Worm (Caenorhabditis elegans) whole organism, young adult: Measurements from ENCODE around the gene clec-24.

Source experiments
- B0019.2 ChIP-seq: fragments of 200-800 bp; sonication (Bioruptor generic); conservative IDR thresholded peaks from 2 replicates; pipeline ENCODE4 v1.3.6; 2022; ENCODE audit warnings: missing genetic modification reagents, missing genetic modification characterization, missing compliant biosample characterization
- B0035.1 ChIP-seq: sonication (generic microtip); optimal IDR thresholded peaks from 2 replicates; lab custom pipeline; 2016; ENCODE audit warnings: missing genetic modification characterization, mild to moderate bottlenecking, missing compliant biosample characterization, missing genotype, missing genetic modification reagents
- B0336.3 ChIP-seq: fragments of 200-800 bp; sonication (Bioruptor generic); IDR thresholded peaks from 2 replicates; pipeline ENCODE4 v1.3.6; 2022; ENCODE audit warnings: missing genetic modification characterization, missing compliant biosample characterization
- C17E4.6 ChIP-seq: fragments of 200-800 bp; sonication (Bioruptor generic); IDR thresholded peaks from 2 replicates; pipeline ENCODE4 v1.3.6; 2022; ENCODE audit warnings: missing genetic modification reagents, missing genetic modification characterization, missing compliant biosample characterization
- F22D6.2 ChIP-seq: sonication (generic microtip); optimal IDR thresholded peaks from 2 replicates; lab custom pipeline; 2016; ENCODE audit warnings: mild to moderate bottlenecking, missing genetic modification characterization, missing compliant biosample characterization
- F52B5.7 ChIP-seq: sonication (generic microtip); optimal IDR thresholded peaks from 2 replicates; lab custom pipeline; 2016; ENCODE audit warnings: mild to moderate bottlenecking, missing genetic modification characterization, missing compliant biosample characterization
- F55B11.4 ChIP-seq: sonication (generic microtip); optimal IDR thresholded peaks from 2 replicates; lab custom pipeline; 2016; ENCODE audit warnings: missing compliant biosample characterization, missing genetic modification characterization, borderline replicate concordance; ENCODE audit not compliant: insufficient read depth
- F57A8.1 ChIP-seq: fragments of 200-800 bp; sonication (Bioruptor generic); optimal IDR thresholded peaks from 2 replicates; lab custom pipeline; 2018; ENCODE audit warnings: mild to moderate bottlenecking, missing genetic modification characterization, moderate library complexity, missing compliant biosample characterization
- F57C9.4 ChIP-seq: sonication (generic microtip); optimal IDR thresholded peaks from 2 replicates; lab custom pipeline; 2017; ENCODE audit warnings: mild to moderate bottlenecking, missing genetic modification characterization, missing compliant biosample characterization
- T07F8.4 ChIP-seq: sonication (generic microtip); optimal IDR thresholded peaks from 2 replicates; lab custom pipeline; 2016; ENCODE audit warnings: mild to moderate bottlenecking, missing genetic modification characterization, moderate library complexity, missing compliant biosample characterization
- Y67H2A.10 ChIP-seq: fragments of 200-800 bp; sonication (Bioruptor generic); conservative IDR thresholded peaks from 2 replicates; pipeline ENCODE4 v1.3.6; 2022; ENCODE audit warnings: missing genetic modification reagents, missing genetic modification characterization, missing compliant biosample characterization
- ZK185.1 ChIP-seq: sonication (generic microtip); optimal IDR thresholded peaks from 2 replicates; lab custom pipeline; 2016; ENCODE audit warnings: mild to moderate bottlenecking, missing genetic modification characterization, missing compliant biosample characterization; ENCODE audit not compliant: poor library complexity, severe bottlenecking
- ama-1 ChIP-seq, 3 experiments: fragments of 150-350 bp in 1 of 3; sonication (generic microtip) in 2 of 3; optimal IDR thresholded peaks; 2 replicates each; lab custom pipeline; 2014 to 2018; ENCODE audit warnings: missing biosample characterization in 2 of 3, missing genetic modification characterization in 2 of 3, missing genetic modification reagents in 2 of 3
- aptf-2 ChIP-seq: fragments of 200-800 bp; sonication (Bioruptor generic); conservative IDR thresholded peaks from 2 replicates; pipeline ENCODE4 v1.3.6; 2022; ENCODE audit warnings: missing genetic modification reagents, missing genetic modification characterization, missing compliant biosample characterization
- attf-6 ChIP-seq: fragments of 200-800 bp; sonication (Bioruptor generic); IDR thresholded peaks from 2 replicates; pipeline ENCODE4 v1.3.6; 2022; ENCODE audit warnings: missing genetic modification reagents, missing genetic modification characterization, missing compliant biosample characterization
- cebp-2 ChIP-seq: fragments of 200-800 bp; sonication (Bioruptor generic); IDR thresholded peaks from 2 replicates; pipeline ENCODE4 v1.3.6; 2022; ENCODE audit warnings: missing genetic modification characterization, missing compliant biosample characterization
- ceh-91 ChIP-seq: fragments of 200-800 bp; sonication (Bioruptor generic); IDR thresholded peaks from 2 replicates; pipeline ENCODE4 v1.3.6; 2022; ENCODE audit warnings: missing genetic modification reagents, missing genetic modification characterization, missing compliant biosample characterization
- chd-7 ChIP-seq: sonication (generic microtip); optimal IDR thresholded peaks from 2 replicates; lab custom pipeline; 2016; ENCODE audit warnings: mild to moderate bottlenecking, missing genetic modification characterization, moderate library complexity, missing compliant biosample characterization
- die-1 ChIP-seq: sonication (generic microtip); optimal IDR thresholded peaks from 2 replicates; lab custom pipeline; 2016; ENCODE audit warnings: missing genotype, mild to moderate bottlenecking, missing genetic modification characterization, missing compliant biosample characterization
- egl-18 ChIP-seq: fragments of 200-800 bp; sonication (Bioruptor generic); IDR thresholded peaks from 2 replicates; pipeline ENCODE4 v1.3.6; 2022; ENCODE audit warnings: missing genetic modification reagents, missing genetic modification characterization, missing compliant biosample characterization
- ets-4 ChIP-seq: fragments of 200-800 bp; sonication (Bioruptor generic); optimal IDR thresholded peaks from 2 replicates; lab custom pipeline; 2018; ENCODE audit warnings: mild to moderate bottlenecking, missing genetic modification characterization, missing compliant biosample characterization
- gei-17 ChIP-seq: fragments of 200-800 bp; sonication (Bioruptor generic); optimal IDR thresholded peaks from 2 replicates; lab custom pipeline; 2018; ENCODE audit warnings: mild to moderate bottlenecking, missing genetic modification characterization, missing compliant biosample characterization
- lag-1 ChIP-seq: fragments of 200-800 bp; sonication (Bioruptor generic); IDR thresholded peaks from 2 replicates; pipeline ENCODE4 v1.3.6; 2022; ENCODE audit warnings: missing genetic modification reagents, missing genetic modification characterization, missing compliant biosample characterization
- lin-40 ChIP-seq: sonication (generic microtip); optimal IDR thresholded peaks from 2 replicates; lab custom pipeline; 2016; ENCODE audit warnings: missing genetic modification characterization, mild to moderate bottlenecking, missing compliant biosample characterization, missing genotype, missing genetic modification reagents
- lsy-27 ChIP-seq: sonication (generic microtip); optimal IDR thresholded peaks from 2 replicates; lab custom pipeline; 2017; ENCODE audit warnings: missing genetic modification characterization, mild to moderate bottlenecking, missing compliant biosample characterization, antibody characterized with exemption, missing genotype, borderline replicate concordance; ENCODE audit not compliant: insufficient read depth
- madf-10 ChIP-seq: sonication (generic microtip); optimal IDR thresholded peaks from 2 replicates; lab custom pipeline; 2016; ENCODE audit warnings: mild to moderate bottlenecking, missing genetic modification characterization, missing compliant biosample characterization
- madf-6 ChIP-seq: fragments of 200-800 bp; sonication (Bioruptor generic); IDR thresholded peaks from 2 replicates; pipeline ENCODE4 v1.3.6; 2022; ENCODE audit warnings: missing genetic modification reagents, missing genetic modification characterization, missing compliant biosample characterization
- madf-8 ChIP-seq: fragments of 200-800 bp; sonication (Bioruptor generic); conservative IDR thresholded peaks from 2 replicates; pipeline ENCODE4 v1.3.6; 2022; ENCODE audit warnings: missing genetic modification reagents, missing genetic modification characterization, missing compliant biosample characterization
- mel-28 ChIP-seq: sonication (generic microtip); optimal IDR thresholded peaks from 2 replicates; lab custom pipeline; 2016; ENCODE audit warnings: borderline replicate concordance, mild to moderate bottlenecking, missing genetic modification characterization, missing compliant biosample characterization
- nhr-179 ChIP-seq: sonication (generic microtip); optimal IDR thresholded peaks from 2 replicates; lab custom pipeline; 2016; ENCODE audit warnings: mild to moderate bottlenecking, missing genetic modification characterization, missing compliant biosample characterization
- nhr-27 ChIP-seq: fragments of 200-800 bp; sonication (Bioruptor generic); optimal IDR thresholded peaks from 2 replicates; lab custom pipeline; 2018; ENCODE audit warnings: mild to moderate bottlenecking, missing genetic modification characterization, moderate library complexity, missing compliant biosample characterization
- rcor-1 ChIP-seq: fragments of 200-800 bp; sonication (Bioruptor generic); IDR thresholded peaks from 2 replicates; pipeline ENCODE4 v1.3.6; 2022; ENCODE audit warnings: missing genetic modification reagents, missing genetic modification characterization, missing compliant biosample characterization
- repo-1 ChIP-seq: sonication (generic microtip); optimal IDR thresholded peaks from 2 replicates; lab custom pipeline; 2017; ENCODE audit warnings: mild to moderate bottlenecking, missing genetic modification characterization, missing compliant biosample characterization
- snpc-3.4 ChIP-seq: sonication (generic microtip); optimal IDR thresholded peaks from 2 replicates; lab custom pipeline; 2017; ENCODE audit warnings: missing genetic modification characterization, mild to moderate bottlenecking, missing compliant biosample characterization, antibody characterized with exemption, moderate library complexity, missing genotype, missing genetic modification reagents
- snpc-4 ChIP-seq, 5 experiments: fragments of 150-350 bp in 1 of 5; sonication (generic microtip) in 4 of 5; optimal IDR thresholded peaks; 2 replicates each; lab custom pipeline; 2014 to 2018; ENCODE audit warnings: missing genetic modification characterization in 5 of 5, missing biosample characterization in 3 of 5, antibody characterized with exemption in 2 of 5, mild to moderate bottlenecking in 2 of 5, missing compliant biosample characterization in 2 of 5, missing genotype in 2 of 5, moderate library complexity in 2 of 5, missing genetic modification reagents in 1 of 5
- unc-130 ChIP-seq: sonication (generic microtip); optimal IDR thresholded peaks from 2 replicates; lab custom pipeline; 2016; ENCODE audit warnings: missing genetic modification reagents, missing genetic modification characterization, missing compliant biosample characterization
- xnd-1 ChIP-seq: sonication (generic microtip); optimal IDR thresholded peaks from 2 replicates; lab custom pipeline; 2016; ENCODE audit warnings: missing genotype, missing genetic modification reagents, missing genetic modification characterization, missing compliant biosample characterization
- ztf-25 ChIP-seq: fragments of 200-800 bp; sonication (Bioruptor generic); IDR thresholded peaks from 2 replicates; pipeline ENCODE4 v1.3.6; 2022; ENCODE audit warnings: missing genetic modification reagents, missing genetic modification characterization, missing compliant biosample characterization
- ztf-26 ChIP-seq: sonication (generic microtip); optimal IDR thresholded peaks from 2 replicates; lab custom pipeline; 2017; ENCODE audit warnings: missing genetic modification characterization, missing compliant biosample characterization
- ztf-28 ChIP-seq: fragments of 200-800 bp; sonication (Bioruptor generic); IDR thresholded peaks from 2 replicates; pipeline ENCODE4 v1.3.6; 2022; ENCODE audit warnings: missing genetic modification reagents, missing genetic modification characterization, missing compliant biosample characterization

Gene clec-24

DNA sequence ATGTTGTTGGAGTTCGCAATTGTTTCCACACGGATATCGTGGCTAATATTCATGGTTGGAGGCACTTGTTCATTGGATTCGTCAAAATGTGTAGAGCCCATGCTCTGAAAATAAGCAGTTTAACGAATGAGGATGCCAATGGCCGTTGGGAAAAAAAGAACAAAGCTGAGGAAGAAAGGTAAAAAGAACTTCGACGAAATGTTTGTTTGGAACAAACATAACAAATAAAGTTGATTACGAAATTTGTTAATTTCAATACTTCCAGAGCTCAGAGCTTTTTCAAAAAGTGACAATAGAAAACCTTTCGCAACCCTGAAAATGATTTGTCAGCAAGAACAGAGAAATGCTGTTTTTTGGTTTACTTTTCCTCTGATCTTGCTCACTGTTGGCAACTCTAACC, 18.2 kb downstream of the clec-24 start, which contains the start of gene F09C6.3:
Gene F09C6.3, minus strand, starts transcription at position 101 of the 400 bp plus-strand sequence.
- no peak for TF ChIP-seq madf-6 (GFP tag; lab: Robert Waterston, UW)
- no peak for TF ChIP-seq ztf-26 (tag; lab: Kevin White, UChicago)
- TF ChIP-seq F55B11.4 (tag; lab: Kevin White, UChicago), result no peak
- TF ChIP-seq ceh-91 (GFP tag; lab: Robert Waterston, UW), result no peak
- no peak for TF ChIP-seq ZK185.1
- no peak for TF ChIP-seq F22D6.2 (tag; lab: Kevin White, UChicago)
- no peak for TF ChIP-seq cebp-2 (GFP tag; lab: Robert Waterston, UW)
- TF ChIP-seq mel-28 (tag; lab: Kevin White, UChicago), result no peak
- TF ChIP-seq madf-8, result no peak
- no peak for TF ChIP-seq B0035.1
- TF ChIP-seq xnd-1 (tag; lab: Kevin White, UChicago), result no peak
- no peak for TF ChIP-seq nhr-179 (tag; lab: Kevin White, UChicago)
- no peak for TF ChIP-seq F57A8.1
- no peak for TF ChIP-seq snpc-4 (GFP tag; optimal IDR thresholded peaks at IDR 0.05; lab: Kevin White, UChicago)
- TF ChIP-seq snpc-4 (tag; optimal IDR thresholded peaks at IDR 0.05; lab: Kevin White, UChicago), result no peak
- TF ChIP-seq chd-7 (tag; lab: Kevin White, UChicago), result no peak

DNA sequence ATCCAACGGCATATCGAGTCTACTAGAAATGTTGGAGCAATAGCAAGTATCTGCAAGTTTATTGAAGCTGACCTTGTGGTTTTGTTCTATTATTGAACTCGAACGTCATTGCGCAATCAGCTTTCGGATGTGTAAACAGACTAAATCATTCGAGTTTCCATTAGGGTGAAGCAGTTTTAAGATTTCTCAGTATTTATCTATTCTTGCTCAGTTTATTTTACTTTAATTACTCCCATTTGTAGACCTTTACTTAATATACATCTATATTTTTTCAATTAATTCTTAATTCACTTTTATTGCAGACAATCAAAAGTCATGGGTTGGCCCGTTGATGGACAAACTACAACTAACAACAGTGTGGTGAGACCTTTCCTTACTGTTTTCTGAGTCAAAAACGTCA, 18.9 kb downstream of the clec-24 start, which contains the start of gene F09C6.14:
Gene F09C6.14, plus strand, starts transcription at position 301 of the 400 bp plus-strand sequence.
- no peak for TF ChIP-seq unc-130
- no peak for TF ChIP-seq attf-6 (GFP tag; lab: Robert Waterston, UW)
- TF ChIP-seq ZK185.1, result no peak
- TF ChIP-seq C17E4.6 (GFP tag; lab: Robert Waterston, UW), result no peak
- TF ChIP-seq lag-1 (GFP tag; lab: Robert Waterston, UW), result no peak
- no peak for TF ChIP-seq Y67H2A.10 (GFP tag; lab: Robert Waterston, UW)
- TF ChIP-seq repo-1 (tag; lab: Kevin White, UChicago), result no peak
- no peak for TF ChIP-seq T07F8.4 (tag; lab: Kevin White, UChicago)
- no peak for TF ChIP-seq lin-40 (tag; lab: Kevin White, UChicago)
- TF ChIP-seq chd-7 (tag; lab: Kevin White, UChicago), result no peak
- TF ChIP-seq rcor-1 (GFP tag; lab: Robert Waterston, UW), result no peak
- no peak for TF ChIP-seq snpc-3.4 (tag; lab: Kevin White, UChicago)

DNA sequence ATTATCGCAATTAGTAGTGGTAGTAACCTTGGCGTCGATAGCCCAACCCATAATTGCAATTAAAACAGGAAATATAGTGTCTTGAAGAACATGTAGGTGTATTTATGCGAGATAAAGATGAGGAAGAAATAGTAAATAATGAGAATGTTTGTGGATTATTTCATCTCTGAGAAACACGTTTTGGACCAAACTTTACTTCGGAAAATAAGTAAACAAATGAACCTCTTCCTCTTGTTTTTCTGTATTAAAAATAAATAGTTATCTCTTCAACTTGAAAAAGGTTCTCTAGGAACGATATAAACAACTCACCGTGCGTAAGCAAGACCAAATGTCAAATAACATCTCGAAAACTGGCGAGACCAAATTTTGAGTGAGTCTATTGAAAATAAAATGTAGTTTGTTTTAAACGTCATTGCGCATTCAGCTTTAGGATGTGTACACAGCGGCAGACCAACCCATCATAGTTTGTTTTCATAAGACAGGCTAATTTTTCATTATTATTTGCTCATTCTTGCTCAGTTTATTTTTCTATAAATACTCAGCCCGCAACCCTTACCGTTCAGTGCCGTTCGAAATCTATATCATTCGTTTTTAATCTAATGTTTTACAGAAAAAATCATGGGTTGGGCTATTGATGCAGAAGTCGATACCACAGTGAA, 20.6 kb downstream of the clec-24 start, which contains the start of the genes F09C6.11 and F09C6.12:
Gene F09C6.11, minus strand, starts transcription at position 51 of the 659 bp plus-strand sequence.
Gene F09C6.12, plus strand, starts transcription at position 609 of the 659 bp plus-strand sequence.
- TF ChIP-seq egl-18 (no peak), B0336.3 (GFP tag; lab: Robert Waterston, UW) (no peak)
- TF ChIP-seq, all 124 proteins: peak for 0

ce11 chrV:16884744-16885143, 22.9 kb downstream of the clec-24 start, which contains the start of gene F09C6.13:
F09C6.13 (plus strand) TSS chrV:16885044.
- no peak for TF ChIP-seq ama-1 (optimal IDR thresholded peaks at IDR 0.05; lab: Kevin White, UChicago)
- TF ChIP-seq ama-1 (GFP tag; optimal IDR thresholded peaks at IDR 0.05; lab: Kevin White, UChicago), result no peak
- TF ChIP-seq snpc-3.4 (tag; lab: Kevin White, UChicago), result no peak
- no peak for TF ChIP-seq ztf-28
- no peak for TF ChIP-seq F57C9.4 (tag; lab: Kevin White, UChicago)
- no peak for TF ChIP-seq gei-17 (GFP tag; lab: Kevin White, UChicago)
- TF ChIP-seq madf-10 (tag; lab: Kevin White, UChicago), result no peak
- TF ChIP-seq aptf-2 (GFP tag; lab: Robert Waterston, UW), result no peak
- no peak for TF ChIP-seq madf-8
- no peak for TF ChIP-seq lsy-27 (tag; lab: Kevin White, UChicago)
- TF ChIP-seq F52B5.7 (tag; lab: Kevin White, UChicago), result no peak
- TF ChIP-seq B0035.1, result no peak
- TF ChIP-seq die-1 (tag; lab: Kevin White, UChicago), result no peak
- no peak for TF ChIP-seq B0019.2
- no peak for TF ChIP-seq attf-6 (GFP tag; lab: Robert Waterston, UW)
- no peak for TF ChIP-seq ztf-25 (GFP tag; lab: Robert Waterston, UW)
- no peak for TF ChIP-seq nhr-27 (tag; lab: Kevin White, UChicago)
- no peak for TF ChIP-seq lin-40 (tag; lab: Kevin White, UChicago)
- no peak for TF ChIP-seq ets-4 (GFP tag; lab: Kevin White, UChicago)
